Worm (Caenorhabditis elegans): Measurements from ENCODE around the gene F47C12.13.

F47C12.13 gene

ce11 chrIV:4025923-4026322, 31.7 kb upstream of the F47C12.13 start (continued):
- peak; percentile 34 for TF ChIP-seq tbx-2 (tag; optimal IDR thresholded peaks at IDR 0.05)
- TF ChIP-seq mdl-1 (tag; optimal IDR thresholded peaks at IDR 0.05), result peak; percentile 53 to 94
- TF ChIP-seq ceh-82 (tag; optimal IDR thresholded peaks at IDR 0.05), result peak in 1 of 3 experiments; percentile 38
- peak; percentile 1 to 14 for TF ChIP-seq efl-1 (optimal IDR thresholded peaks at IDR 0.05)
- TF ChIP-seq efl-1 (GFP tag; optimal IDR thresholded peaks at IDR 0.05 in 1 of 2), result peak; percentile 25 to 91
- TF ChIP-seq lir-3 (tag; optimal IDR thresholded peaks at IDR 0.05; ENCODE audit: poor library complexity), result peak; percentile 0
- TF ChIP-seq ceh-63 (GFP tag; optimal IDR thresholded peaks at IDR 0.05), result no peak
- TF ChIP-seq unc-98 (GFP tag; IDR thresholded peaks at IDR 0.05), result no peak; the same call in 1 of the 2 replicates
- TF ChIP-seq isw-1 (GFP tag; IDR thresholded peaks at IDR 0.05), result no peak
- peak in 2 of 3 experiments; percentile 15 to 19 for TF ChIP-seq dpl-1 (GFP tag; optimal IDR thresholded peaks at IDR 0.05)
- peak; percentile 71 for TF ChIP-seq nhr-47 (tag; optimal IDR thresholded peaks at IDR 0.05)
- TF ChIP-seq ztf-4 (tag; optimal IDR thresholded peaks at IDR 0.05), result peak; percentile 53
- TF ChIP-seq F16B12.6 (tag; optimal IDR thresholded peaks at IDR 0.05), result no peak
- peak; percentile 43 for TF ChIP-seq nhr-90 (tag; optimal IDR thresholded peaks at IDR 0.05; ENCODE audit: poor library complexity)
- TF ChIP-seq pqm-1 (tag; optimal IDR thresholded peaks at IDR 0.05), result no peak
- TF ChIP-seq lin-39 (tag; optimal IDR thresholded peaks at IDR 0.05), result no peak
- peak; percentile 45 for TF ChIP-seq snu-23 (GFP tag; optimal IDR thresholded peaks at IDR 0.05)
- TF ChIP-seq grh-1 (GFP tag; IDR thresholded peaks at IDR 0.05), result 0 out of 2 replicates have a peak, but pooled peaks have one; percentile 35
- no peak for TF ChIP-seq unc-30 (tag; optimal IDR thresholded peaks at IDR 0.05)
- TF ChIP-seq pax-3 (tag; optimal IDR thresholded peaks at IDR 0.05), result peak; percentile 67
- peak; percentile 68 for TF ChIP-seq nhr-20 (tag; optimal IDR thresholded peaks at IDR 0.05)
- TF ChIP-seq pag-3 (tag; optimal IDR thresholded peaks at IDR 0.05; ENCODE audit: borderline replicate concordance, insufficient read depth), result no peak
- TF ChIP-seq unc-130 (tag; optimal IDR thresholded peaks at IDR 0.05), result no peak
- no peak for TF ChIP-seq hlh-17 (GFP tag; optimal IDR thresholded peaks at IDR 0.05; ENCODE audit: borderline replicate concordance)
- peak; percentile 20 for TF ChIP-seq irx-1 (tag; optimal IDR thresholded peaks at IDR 0.05)
- peak; percentile 44 for TF ChIP-seq swsn-7 (tag; optimal IDR thresholded peaks at IDR 0.05)
- TF ChIP-seq rnt-1 (tag; optimal IDR thresholded peaks at IDR 0.05), result peak; percentile 65
- TF ChIP-seq hpl-2 (GFP tag; optimal IDR thresholded peaks at IDR 0.05), result no peak
- no peak for TF ChIP-seq mab-9 (GFP tag; IDR thresholded peaks at IDR 0.05)
- TF ChIP-seq ces-1 (GFP tag; optimal IDR thresholded peaks at IDR 0.05), result no peak
- peak; percentile 73 for TF ChIP-seq fkh-8 (tag; optimal IDR thresholded peaks at IDR 0.05)
- peak; percentile 14 for TF ChIP-seq xbp-1 (tag; optimal IDR thresholded peaks at IDR 0.05)
- TF ChIP-seq efl-3 (GFP tag; optimal IDR thresholded peaks at IDR 0.05), result no peak
- no peak for TF ChIP-seq tlp-1 (tag; optimal IDR thresholded peaks at IDR 0.05)
- no peak for TF ChIP-seq nhr-76 (tag; optimal IDR thresholded peaks at IDR 0.05)
- TF ChIP-seq mef-2 (tag; optimal IDR thresholded peaks at IDR 0.05), result no peak
- TF ChIP-seq nhr-28 (tag; optimal IDR thresholded peaks at IDR 0.05), result no peak
- no peak for TF ChIP-seq fos-1 (tag; optimal IDR thresholded peaks at IDR 0.05)
- TF ChIP-seq mep-1 (tag; optimal IDR thresholded peaks at IDR 0.05), result peak; percentile 65
- TF ChIP-seq sptf-1 (tag; optimal IDR thresholded peaks at IDR 0.05), result no peak
- no peak for TF ChIP-seq ceh-90 (tag; optimal IDR thresholded peaks at IDR 0.05)
- peak; percentile 82 for TF ChIP-seq nhr-71 (tag; optimal IDR thresholded peaks at IDR 0.05)
- peak; percentile 99 for TF ChIP-seq aha-1 (tag; optimal IDR thresholded peaks at IDR 0.05)
- peak; percentile 30 for TF ChIP-seq dsc-1 (tag; optimal IDR thresholded peaks at IDR 0.05)

All from whole organism, L1 larva.